Fruit fly (Drosophila melanogaster): Measurements from ENCODE around the gene kra.
A peak's percentile ranks its signal among the peaks of the same experiment; 100 is the strongest.

DNA sequence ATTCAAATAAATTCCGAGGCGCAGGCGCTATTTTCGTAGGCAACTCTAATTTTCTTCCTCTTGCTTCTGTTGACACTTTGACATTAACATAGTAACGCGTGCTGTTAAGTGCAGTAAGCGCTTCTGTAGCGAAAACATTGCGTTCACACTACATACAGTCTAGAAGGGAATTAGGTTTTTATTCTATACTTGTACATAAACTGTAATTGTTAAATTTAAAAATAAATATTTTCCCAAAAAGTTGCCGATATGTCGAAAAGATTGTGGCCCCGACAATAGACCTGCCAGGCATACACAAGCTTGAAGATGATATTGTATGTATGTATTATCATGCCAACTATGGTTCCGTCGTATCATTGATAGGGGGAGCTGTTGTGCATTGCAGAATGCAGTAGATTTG, 5.5 kb upstream of the kra start, which contains the start of gene asl:
- TF ChIP-seq Mnt (GFP tag; optimal IDR thresholded peaks at IDR 0.05) = peak; percentile 59
- TF ChIP-seq kay (GFP tag; ENCODE audit: borderline replicate concordance) = no peak
- peak; percentile 43 for TF ChIP-seq CG11617 (GFP tag; optimal IDR thresholded peaks at IDR 0.05)
- peak; percentile 72 for TF ChIP-seq bab1 (GFP tag; optimal IDR thresholded peaks at IDR 0.05)
- TF ChIP-seq CG7045 (GFP tag; optimal IDR thresholded peaks at IDR 0.05) = peak; percentile 44
- peak; percentile 45 for TF ChIP-seq CG1620 (GFP tag; optimal IDR thresholded peaks at IDR 0.05)
- TF ChIP-seq cnc (optimal IDR thresholded peaks at IDR 0.05) = no peak
- no peak for TF ChIP-seq ovo (GFP tag; optimal IDR thresholded peaks at IDR 0.05)
